Worm (Caenorhabditis elegans): ENCODE measurements around the gene C04G6.4.

DNA sequence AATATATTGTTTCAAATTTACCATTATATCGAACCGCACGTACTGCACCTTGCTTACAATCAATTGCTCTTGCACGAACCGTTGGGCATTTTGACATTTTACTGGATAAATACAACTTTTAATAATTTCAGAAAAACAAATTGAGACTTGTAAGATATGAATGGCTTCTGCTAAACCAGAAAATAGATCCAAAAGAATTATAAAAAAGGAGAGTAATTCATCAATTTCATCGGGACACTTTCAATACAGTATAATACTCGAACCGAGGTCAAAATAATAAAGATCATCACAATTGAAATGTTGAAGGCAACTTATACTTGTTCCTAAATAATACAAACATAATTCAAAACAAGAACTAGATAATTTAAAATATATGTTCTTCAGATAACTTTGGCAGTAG, 51.6 kb downstream of the C04G6.4 start, which contains the start of gene wdr-83:
- TF ChIP-seq B0310.2 (tag; optimal IDR thresholded peaks at IDR 0.05): no peak
- no peak for TF ChIP-seq ama-1 (optimal IDR thresholded peaks at IDR 0.05)
- no peak for TF ChIP-seq flt-1 (GFP tag; IDR thresholded peaks at IDR 0.05)
- TF ChIP-seq hnd-1 (tag; optimal IDR thresholded peaks at IDR 0.05): no peak
- no peak for TF ChIP-seq ets-7 (tag; optimal IDR thresholded peaks at IDR 0.05)
- no peak for TF ChIP-seq aly-1 (tag; optimal IDR thresholded peaks at IDR 0.05)
- no peak for TF ChIP-seq hmg-4 (GFP tag; optimal IDR thresholded peaks at IDR 0.05)

All from whole organism, early embryonic.